Worm (Caenorhabditis elegans) whole organism, L1 larva: ENCODE measurements around the gene srb-11.

Source experiments
- C04F5.9 ChIP-seq: sonication (generic microtip); optimal IDR thresholded peaks from 2 replicates; lab custom pipeline; 2016; ENCODE audit warnings: missing genetic modification characterization, missing compliant biosample characterization
- Y116A8C.19 ChIP-seq: sonication (generic microtip); optimal IDR thresholded peaks from 2 replicates; lab custom pipeline; 2016; ENCODE audit warnings: missing compliant biosample characterization, missing genetic modification characterization, borderline replicate concordance
- alr-1 ChIP-seq: fragments of 200-800 bp; sonication (Bioruptor generic); optimal IDR thresholded peaks from 2 replicates; lab custom pipeline; 2018; ENCODE audit warnings: borderline replicate concordance, mild to moderate bottlenecking, missing genetic modification characterization, missing compliant biosample characterization
- aly-2 ChIP-seq: fragments of 150-350 bp; optimal IDR thresholded peaks from 2 replicates; lab custom pipeline; 2014; ENCODE audit warnings: missing biosample characterization, missing genetic modification characterization
- blmp-1 ChIP-seq: fragments of 150-350 bp; optimal IDR thresholded peaks from 2 replicates; lab custom pipeline; 2014; ENCODE audit warnings: missing biosample characterization, missing genetic modification characterization
- ceh-8 ChIP-seq: fragments of 200-800 bp; sonication (Bioruptor generic); optimal IDR thresholded peaks from 2 replicates; lab custom pipeline; 2018; ENCODE audit warnings: mild to moderate bottlenecking, missing genetic modification characterization, moderate library complexity, missing compliant biosample characterization
- ceh-88 ChIP-seq: fragments of 200-800 bp; sonication (Bioruptor generic); IDR thresholded peaks from 2 replicates; pipeline ENCODE4 v1.3.6; 2022; ENCODE audit warnings: missing genetic modification characterization, missing compliant biosample characterization
- ceh-90 ChIP-seq: sonication (generic microtip); optimal IDR thresholded peaks from 2 replicates; lab custom pipeline; 2016; ENCODE audit warnings: missing genetic modification characterization, missing compliant biosample characterization
- ces-1 ChIP-seq: fragments of 150-350 bp; optimal IDR thresholded peaks from 2 replicates; lab custom pipeline; 2014; ENCODE audit warnings: missing biosample characterization, missing genetic modification reagents, missing genetic modification characterization
- dsc-1 ChIP-seq: sonication (generic microtip); optimal IDR thresholded peaks from 2 replicates; lab custom pipeline; 2016; ENCODE audit warnings: mild to moderate bottlenecking, missing genetic modification characterization, missing compliant biosample characterization
- efl-1 ChIP-seq, 4 experiments: fragments of 150-350 bp; optimal IDR thresholded peaks in 3 of 4; peaks in 1 of 4; 1 replicate in 1 of 4; 2 replicates in 3 of 4; lab custom pipeline; 2014; ENCODE audit warnings: missing biosample characterization in 2 of 4, missing genetic modification characterization in 2 of 4, missing genetic modification reagents in 2 of 4
- efl-3 ChIP-seq: fragments of 200-800 bp; sonication (Bioruptor generic); optimal IDR thresholded peaks from 2 replicates; lab custom pipeline; 2018; ENCODE audit warnings: mild to moderate bottlenecking, missing genetic modification characterization, missing compliant biosample characterization
- egl-27 ChIP-seq, 2 experiments: fragments of 150-350 bp in 1 of 2; sonication (generic microtip); optimal IDR thresholded peaks; 3 replicates each; lab custom pipeline; 2017 to 2018; ENCODE audit warnings: missing biosample characterization in 2 of 2, missing genetic modification characterization in 2 of 2, missing genetic modification reagents in 2 of 2
- ets-5 ChIP-seq: fragments of 200-800 bp; sonication (Bioruptor generic); IDR thresholded peaks from 2 replicates; pipeline ENCODE4 v1.3.6; 2022; ENCODE audit warnings: missing genetic modification characterization, missing compliant biosample characterization
- fkh-8 ChIP-seq: sonication (generic microtip); optimal IDR thresholded peaks from 2 replicates; lab custom pipeline; 2016; ENCODE audit warnings: mild to moderate bottlenecking, missing genetic modification characterization, missing compliant biosample characterization
- hlh-17 ChIP-seq: fragments of 200-800 bp; sonication (Bioruptor generic); optimal IDR thresholded peaks from 2 replicates; lab custom pipeline; 2018; ENCODE audit warnings: missing genetic modification characterization, mild to moderate bottlenecking, missing compliant biosample characterization, moderate library complexity, borderline replicate concordance
- hpl-2 ChIP-seq: fragments of 150-350 bp; optimal IDR thresholded peaks from 2 replicates; lab custom pipeline; 2014; ENCODE audit warnings: missing biosample characterization, missing genetic modification reagents, missing genetic modification characterization
- irx-1 ChIP-seq: sonication (generic microtip); optimal IDR thresholded peaks from 2 replicates; lab custom pipeline; 2016; ENCODE audit warnings: missing genetic modification characterization, missing compliant biosample characterization
- isw-1 ChIP-seq: fragments of 200-800 bp; sonication (Bioruptor generic); IDR thresholded peaks from 2 replicates; pipeline ENCODE4 v1.3.6; 2022; ENCODE audit warnings: missing genetic modification characterization, missing compliant biosample characterization
- lin-13 ChIP-seq: fragments of 150-350 bp; optimal IDR thresholded peaks from 2 replicates; lab custom pipeline; 2014; ENCODE audit warnings: missing biosample characterization, missing genetic modification reagents, missing genetic modification characterization
- lin-35 ChIP-seq, 2 experiments: fragments of 150-350 bp; optimal IDR thresholded peaks; 2 replicates each; lab custom pipeline; 2014; ENCODE audit warnings: missing biosample characterization in 2 of 2, missing genetic modification characterization in 2 of 2, missing genetic modification reagents in 2 of 2
- lin-39 ChIP-seq: fragments of 150-350 bp; optimal IDR thresholded peaks from 2 replicates; lab custom pipeline; 2014; ENCODE audit warnings: missing biosample characterization, missing genetic modification reagents, missing genetic modification characterization
- nhr-11 ChIP-seq: fragments of 150-350 bp; optimal IDR thresholded peaks from 2 replicates; lab custom pipeline; 2014; ENCODE audit warnings: missing biosample characterization, missing genetic modification characterization
- nhr-12 ChIP-seq: sonication (generic microtip); optimal IDR thresholded peaks from 2 replicates; lab custom pipeline; 2017; ENCODE audit warnings: missing biosample characterization, missing genetic modification characterization
- nhr-20 ChIP-seq: sonication (generic microtip); optimal IDR thresholded peaks from 2 replicates; lab custom pipeline; 2016; ENCODE audit warnings: mild to moderate bottlenecking, missing genetic modification characterization, missing compliant biosample characterization
- nhr-237 ChIP-seq: fragments of 150-350 bp; optimal IDR thresholded peaks from 2 replicates; lab custom pipeline; 2014; ENCODE audit warnings: missing biosample characterization, missing genetic modification characterization
- nhr-28 ChIP-seq: fragments of 150-350 bp; optimal IDR thresholded peaks from 2 replicates; lab custom pipeline; 2014; ENCODE audit warnings: missing biosample characterization, missing genetic modification characterization
- nhr-47 ChIP-seq: sonication (generic microtip); optimal IDR thresholded peaks from 2 replicates; lab custom pipeline; 2016; ENCODE audit warnings: mild to moderate bottlenecking, missing genetic modification characterization, moderate library complexity, missing compliant biosample characterization
- nhr-76 ChIP-seq: sonication (generic microtip); optimal IDR thresholded peaks from 2 replicates; lab custom pipeline; 2017; ENCODE audit warnings: missing biosample characterization, missing genetic modification characterization
- nhr-77 ChIP-seq: fragments of 150-350 bp; optimal IDR thresholded peaks from 2 replicates; lab custom pipeline; 2014; ENCODE audit warnings: missing biosample characterization, missing genetic modification characterization
- pax-3 ChIP-seq: fragments of 200-800 bp; sonication (Bioruptor generic); optimal IDR thresholded peaks from 2 replicates; lab custom pipeline; 2018; ENCODE audit warnings: mild to moderate bottlenecking, missing genetic modification characterization, moderate library complexity, missing compliant biosample characterization
- pqm-1 ChIP-seq: sonication (generic microtip); optimal IDR thresholded peaks from 3 replicates; lab custom pipeline; 2017; ENCODE audit warnings: missing biosample characterization, missing genetic modification characterization
- rnt-1 ChIP-seq: sonication (generic microtip); optimal IDR thresholded peaks from 2 replicates; lab custom pipeline; 2016; ENCODE audit warnings: mild to moderate bottlenecking, missing genetic modification characterization, moderate library complexity, missing compliant biosample characterization
- swsn-7 ChIP-seq: sonication (generic microtip); optimal IDR thresholded peaks from 2 replicates; lab custom pipeline; 2016; ENCODE audit warnings: missing genetic modification characterization, missing compliant biosample characterization
- tbx-2 ChIP-seq: sonication (generic microtip); optimal IDR thresholded peaks from 2 replicates; lab custom pipeline; 2016; ENCODE audit warnings: missing genetic modification characterization, missing compliant biosample characterization
- unc-130 ChIP-seq: fragments of 150-350 bp; optimal IDR thresholded peaks from 2 replicates; lab custom pipeline; 2017; ENCODE audit warnings: missing biosample characterization, missing genetic modification characterization, inconsistent platforms
- unc-30 ChIP-seq: sonication (generic microtip); optimal IDR thresholded peaks from 2 replicates; lab custom pipeline; 2017; ENCODE audit warnings: missing biosample characterization, missing genetic modification characterization
- unc-86 ChIP-seq: sonication (generic microtip); optimal IDR thresholded peaks from 2 replicates; lab custom pipeline; 2016; ENCODE audit warnings: missing genetic modification characterization, missing compliant biosample characterization
- unc-98 ChIP-seq: fragments of 200-800 bp; sonication (Bioruptor generic); IDR thresholded peaks from 2 replicates; pipeline ENCODE4 v1.3.6; 2022; ENCODE audit warnings: missing genetic modification characterization, missing compliant biosample characterization
- vab-15 ChIP-seq: sonication (generic microtip); optimal IDR thresholded peaks from 2 replicates; lab custom pipeline; 2017; ENCODE audit warnings: missing genotype, mild to moderate bottlenecking, missing genetic modification characterization, missing compliant biosample characterization
- zag-1 ChIP-seq: fragments of 150-350 bp; optimal IDR thresholded peaks from 2 replicates; lab custom pipeline; 2014; ENCODE audit warnings: missing biosample characterization, missing genetic modification characterization
- zip-4 ChIP-seq: fragments of 200-800 bp; sonication (Bioruptor generic); optimal IDR thresholded peaks from 2 replicates; lab custom pipeline; 2018; ENCODE audit warnings: mild to moderate bottlenecking, missing genetic modification characterization, moderate library complexity, missing compliant biosample characterization
- ztf-4 ChIP-seq: fragments of 150-350 bp; optimal IDR thresholded peaks from 2 replicates; lab custom pipeline; 2014; ENCODE audit warnings: missing biosample characterization, missing genetic modification characterization

The srb-11 gene

ce11 chrIII:6479439-6479838 is 13.3 kb downstream of the srb-11 start:
- TF ChIP-seq vab-15 (no peak), efl-1 (optimal IDR thresholded peaks at IDR 0.05; lab: Kevin White, UChicago) (no peak), efl-1 (GFP tag; optimal IDR thresholded peaks at IDR 0.05 in 1 of 2; lab: Kevin White, UChicago) (no peak), aly-2 (no peak), ces-1 (GFP tag; lab: Kevin White, UChicago) (no peak), lin-13 (GFP tag; lab: Kevin White, UChicago) (no peak)
- TF ChIP-seq, all 84 proteins: peak for 0

ce11 chrIII:6478256-6479004 is 14.3 kb downstream of the srb-11 start, which contains the start of gene zip-8:
Gene zip-8, plus strand, starts transcription at chrIII:6478955.
- TF ChIP-seq pax-3 (tag; lab: Kevin White, UChicago) = no peak
- no peak for TF ChIP-seq unc-30 (tag; lab: Kevin White, UChicago)
- TF ChIP-seq nhr-20 (tag; lab: Kevin White, UChicago) = no peak
- TF ChIP-seq swsn-7 (tag; lab: Kevin White, UChicago) = no peak
- no peak for TF ChIP-seq nhr-11 (tag; lab: Kevin White, UChicago)
- no peak for TF ChIP-seq rnt-1
- TF ChIP-seq nhr-76 (tag; lab: Kevin White, UChicago) = no peak

- TF ChIP-seq nhr-47 (tag; lab: Kevin White, UChicago) (no peak), efl-1 (optimal IDR thresholded peaks at IDR 0.05; lab: Kevin White, UChicago) (no peak), efl-1 (GFP tag; optimal IDR thresholded peaks at IDR 0.05 in 1 of 2; lab: Kevin White, UChicago) (no peak), ztf-4 (tag; lab: Kevin White, UChicago) (no peak), fkh-8 (tag; lab: Kevin White, UChicago) (no peak), pqm-1 (no peak), unc-130 (no peak), ceh-88 (GFP tag; lab: Robert Waterston, UW) (no peak), zag-1 (tag; lab: Kevin White, UChicago) (no peak), lin-13 (GFP tag; lab: Kevin White, UChicago) (no peak), nhr-12 (tag; lab: Kevin White, UChicago) (no peak), blmp-1 (tag; lab: Kevin White, UChicago) (no peak), lin-35 (GFP tag; optimal IDR thresholded peaks at IDR 0.05; lab: Kevin White, UChicago) (no peak), ets-5 (no peak), swsn-7 (tag; lab: Kevin White, UChicago) (no peak), alr-1 (tag; lab: Kevin White, UChicago) (no peak), Y116A8C.19 (tag; lab: Kevin White, UChicago) (no peak), hpl-2 (GFP tag; lab: Kevin White, UChicago) (no peak), unc-86 (tag; lab: Kevin White, UChicago) (no peak), nhr-77 (tag; lab: Kevin White, UChicago) (no peak), lin-39 (no peak)
These were observed 16.3 kb downstream of the srb-11 start for ce11 chrIII:6476380-6476779.

DNA sequence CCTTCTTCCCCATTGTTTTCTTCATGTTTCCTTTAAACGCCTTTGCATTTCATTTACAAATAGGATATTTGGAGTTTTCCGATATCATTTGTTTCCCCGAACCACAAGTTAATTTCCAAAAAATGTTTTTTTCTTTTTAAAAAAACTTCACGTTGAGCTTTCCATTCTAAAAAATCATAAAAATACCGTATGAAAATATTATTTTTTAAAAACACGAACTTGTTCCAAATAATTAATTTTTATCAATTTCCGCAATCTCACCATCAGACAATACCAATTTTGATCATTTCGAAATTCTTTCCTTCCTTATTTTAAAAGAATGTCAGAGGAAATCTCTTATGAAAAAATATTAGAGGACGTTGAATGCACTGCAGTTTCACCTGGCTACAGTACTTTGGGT is 21.3 kb downstream of the srb-11 start, which contains the start of gene wht-6:
Gene wht-6 (plus strand): TSS at position 301 of the 400 bp plus-strand sequence.
- TF ChIP-seq lin-35 (GFP tag; optimal IDR thresholded peaks at IDR 0.05; lab: Kevin White, UChicago) = no peak
- TF ChIP-seq nhr-237 = no peak
- no peak for TF ChIP-seq zip-4
- no peak for TF ChIP-seq nhr-28 (tag; lab: Kevin White, UChicago)
- no peak for TF ChIP-seq efl-3 (GFP tag; lab: Kevin White, UChicago)
- TF ChIP-seq egl-27 (tag; optimal IDR thresholded peaks at IDR 0.05; lab: Kevin White, UChicago) = no peak
- TF ChIP-seq swsn-7 (tag; lab: Kevin White, UChicago) = no peak
- TF ChIP-seq unc-98 (GFP tag; lab: Robert Waterston, UW) = no peak
- no peak for TF ChIP-seq fkh-8 (tag; lab: Kevin White, UChicago)
- no peak for TF ChIP-seq hlh-17 (GFP tag; lab: Kevin White, UChicago)
- TF ChIP-seq isw-1 (GFP tag; lab: Robert Waterston, UW) = no peak
- no peak for TF ChIP-seq hpl-2 (GFP tag; lab: Kevin White, UChicago)
- no peak for TF ChIP-seq irx-1 (tag; lab: Kevin White, UChicago)
- TF ChIP-seq ceh-8 (GFP tag; lab: Kevin White, UChicago) = no peak
- TF ChIP-seq unc-130 = no peak
- no peak for TF ChIP-seq ceh-90 (tag; lab: Kevin White, UChicago)
- TF ChIP-seq tbx-2 = no peak
- no peak for TF ChIP-seq dsc-1 (tag; lab: Kevin White, UChicago)
- TF ChIP-seq C04F5.9 (tag; lab: Kevin White, UChicago) = no peak
- TF ChIP-seq aly-2 = no peak
- TF ChIP-seq, all 84 proteins: peak for 0
